Worm (Caenorhabditis elegans) whole organism, midembryonic: Measurements from ENCODE around the gene C03B1.4.

ENCODE experiments used
- flt-1 ChIP-seq: fragments of 200-800 bp; sonication (Bioruptor generic); IDR thresholded peaks from 2 replicates; pipeline ENCODE4 v1.3.6; 2022; ENCODE audit warnings: missing genetic modification characterization, missing compliant biosample characterization
- med-1 ChIP-seq: sonication (generic microtip); optimal IDR thresholded peaks from 2 replicates; lab custom pipeline; 2017; ENCODE audit warnings: missing genetic modification characterization, mild to moderate bottlenecking, missing compliant biosample characterization, antibody characterized with exemption, missing genetic modification reagents; ENCODE audit not compliant: insufficient read depth
- ztf-29 ChIP-seq: fragments of 200-800 bp; sonication (Bioruptor generic); IDR thresholded peaks from 2 replicates; pipeline ENCODE4 v1.3.6; 2022; ENCODE audit warnings: missing genetic modification reagents, missing genetic modification characterization, missing compliant biosample characterization

- TF ChIP-seq ztf-29 (GFP tag; lab: Robert Waterston, UW) (no peak), flt-1 (GFP tag; lab: Robert Waterston, UW) (no peak), med-1 (GFP tag; lab: Kevin White, UChicago) (no peak)
These were observed 18.5 kb upstream of the C03B1.4 start for ce11 chrX:6345785-6346184.
